Worm (Caenorhabditis elegans) whole organism, L3 larva: Measurements from ENCODE around the gene rig-6.

ENCODE experiments used
- R02D3.7 ChIP-seq: fragments of 150-350 bp; optimal IDR thresholded peaks from 2 replicates; lab custom pipeline; 2014; ENCODE audit warnings: missing biosample characterization, missing genetic modification characterization
- aly-2 ChIP-seq: fragments of 150-350 bp; optimal IDR thresholded peaks from 2 replicates; lab custom pipeline; 2014; ENCODE audit warnings: missing biosample characterization, missing genetic modification characterization
- ceh-16 ChIP-seq: sonication (generic microtip); optimal IDR thresholded peaks from 2 replicates; lab custom pipeline; 2017; ENCODE audit warnings: missing biosample characterization, missing genetic modification characterization
- ceh-28 ChIP-seq: fragments of 150-350 bp; optimal IDR thresholded peaks from 2 replicates; lab custom pipeline; 2014; ENCODE audit warnings: missing biosample characterization, missing genetic modification reagents, missing genetic modification characterization
- ceh-82 ChIP-seq: fragments of 150-350 bp; optimal IDR thresholded peaks from 2 replicates; lab custom pipeline; 2014; ENCODE audit warnings: missing biosample characterization, missing genetic modification characterization
- daf-12 ChIP-seq: fragments of 150-350 bp; optimal IDR thresholded peaks from 2 replicates; lab custom pipeline; 2014; ENCODE audit warnings: missing biosample characterization, missing genetic modification reagents, missing genetic modification characterization
- egl-27 ChIP-seq: sonication (generic microtip); optimal IDR thresholded peaks from 4 replicates; lab custom pipeline; 2017; ENCODE audit warnings: missing biosample characterization, missing genetic modification reagents, missing genetic modification characterization
- egl-5 ChIP-seq: fragments of 150-350 bp; optimal IDR thresholded peaks from 2 replicates; lab custom pipeline; 2017; ENCODE audit warnings: missing biosample characterization, missing genetic modification reagents, missing genetic modification characterization, inconsistent platforms
- elt-1 ChIP-seq: fragments of 150-350 bp; optimal IDR thresholded peaks from 2 replicates; lab custom pipeline; 2014; ENCODE audit warnings: missing biosample characterization, missing genetic modification characterization
- elt-2 ChIP-seq: sonication (generic microtip); optimal IDR thresholded peaks from 2 replicates; lab custom pipeline; 2016; ENCODE audit warnings: missing genetic modification reagents, mild to moderate bottlenecking, missing genetic modification characterization, missing compliant biosample characterization
- eor-1 ChIP-seq, 2 experiments: fragments of 150-350 bp; optimal IDR thresholded peaks; 2 replicates each; lab custom pipeline; 2014 to 2018; ENCODE audit warnings: missing biosample characterization in 2 of 2, missing genetic modification characterization in 2 of 2
- fkh-10 ChIP-seq: sonication (generic microtip); optimal IDR thresholded peaks from 2 replicates; lab custom pipeline; 2017; ENCODE audit warnings: missing biosample characterization, missing genetic modification reagents, missing genetic modification characterization
- fkh-2 ChIP-seq: fragments of 150-350 bp; optimal IDR thresholded peaks from 2 replicates; lab custom pipeline; 2014; ENCODE audit warnings: missing biosample characterization, missing genetic modification reagents, missing genetic modification characterization
- fos-1 ChIP-seq: fragments of 150-350 bp; optimal IDR thresholded peaks from 2 replicates; lab custom pipeline; 2014; ENCODE audit warnings: missing biosample characterization, missing genetic modification characterization
- hmg-11 ChIP-seq: sonication (generic microtip); optimal IDR thresholded peaks from 2 replicates; lab custom pipeline; 2016; ENCODE audit warnings: missing genetic modification characterization, missing compliant biosample characterization
- jun-1 ChIP-seq: fragments of 150-350 bp; optimal IDR thresholded peaks from 2 replicates; lab custom pipeline; 2014; ENCODE audit warnings: missing biosample characterization, missing genetic modification reagents, missing genetic modification characterization
- lin-15B ChIP-seq: fragments of 150-350 bp; optimal IDR thresholded peaks from 2 replicates; lab custom pipeline; 2014; ENCODE audit warnings: missing biosample characterization, missing genetic modification characterization
- mdl-1 ChIP-seq: fragments of 150-350 bp; optimal IDR thresholded peaks from 2 replicates; lab custom pipeline; 2014; ENCODE audit warnings: missing biosample characterization, missing genetic modification characterization
- mml-1 ChIP-seq: fragments of 150-350 bp; sonication (generic microtip); optimal IDR thresholded peaks from 3 replicates; lab custom pipeline; 2014; ENCODE audit warnings: missing biosample characterization, missing genetic modification characterization
- nfya-1 ChIP-seq: sonication (generic microtip); optimal IDR thresholded peaks from 2 replicates; lab custom pipeline; 2017; ENCODE audit warnings: missing genetic modification characterization, mild to moderate bottlenecking, missing compliant biosample characterization, antibody characterized with exemption, moderate library complexity; ENCODE audit not compliant: insufficient read depth
- nhr-11 ChIP-seq: fragments of 150-350 bp; optimal IDR thresholded peaks from 2 replicates; lab custom pipeline; 2014; ENCODE audit warnings: missing biosample characterization, missing genetic modification characterization
- nhr-12 ChIP-seq: fragments of 150-350 bp; optimal IDR thresholded peaks from 2 replicates; lab custom pipeline; 2014; ENCODE audit warnings: missing biosample characterization, missing genetic modification characterization
- nhr-23 ChIP-seq: fragments of 150-350 bp; optimal IDR thresholded peaks from 2 replicates; lab custom pipeline; 2014; ENCODE audit warnings: missing biosample characterization, missing genetic modification reagents, missing genetic modification characterization
- nhr-237 ChIP-seq: fragments of 150-350 bp; optimal IDR thresholded peaks from 2 replicates; lab custom pipeline; 2014; ENCODE audit warnings: missing biosample characterization, missing genetic modification characterization
- nhr-25 ChIP-seq: sonication (generic microtip); optimal IDR thresholded peaks from 2 replicates; lab custom pipeline; 2017; ENCODE audit warnings: missing biosample characterization, missing genetic modification characterization
- nhr-28 ChIP-seq: fragments of 150-350 bp; optimal IDR thresholded peaks from 2 replicates; lab custom pipeline; 2014; ENCODE audit warnings: missing biosample characterization, missing genetic modification characterization
- nhr-67 ChIP-seq: fragments of 150-350 bp; optimal IDR thresholded peaks from 2 replicates; lab custom pipeline; 2014; ENCODE audit warnings: missing biosample characterization, missing genetic modification characterization
- nhr-77 ChIP-seq: fragments of 150-350 bp; optimal IDR thresholded peaks from 2 replicates; lab custom pipeline; 2014; ENCODE audit warnings: missing biosample characterization, missing genetic modification characterization
- pha-4 ChIP-seq: fragments of 150-350 bp; optimal IDR thresholded peaks from 2 replicates; lab custom pipeline; 2014; ENCODE audit warnings: missing biosample characterization, missing genetic modification reagents, missing genetic modification characterization
- pqm-1 ChIP-seq: fragments of 150-350 bp; optimal IDR thresholded peaks from 2 replicates; lab custom pipeline; 2017; ENCODE audit warnings: missing biosample characterization, missing genetic modification characterization, inconsistent platforms
- snpc-4 ChIP-seq: fragments of 150-350 bp; optimal IDR thresholded peaks from 2 replicates; lab custom pipeline; 2014; ENCODE audit warnings: missing biosample characterization, missing genetic modification characterization
- unc-39 ChIP-seq: sonication (generic microtip); optimal IDR thresholded peaks from 4 replicates; lab custom pipeline; 2017; ENCODE audit warnings: missing biosample characterization, missing genetic modification characterization
- unc-62 ChIP-seq: fragments of 150-350 bp; sonication (generic microtip); optimal IDR thresholded peaks from 4 replicates; lab custom pipeline; 2014; ENCODE audit warnings: missing biosample characterization, missing genetic modification reagents, missing genetic modification characterization
- zag-1 ChIP-seq: fragments of 150-350 bp; optimal IDR thresholded peaks from 2 replicates; lab custom pipeline; 2014; ENCODE audit warnings: missing biosample characterization, missing genetic modification characterization

The rig-6 gene

DNA sequence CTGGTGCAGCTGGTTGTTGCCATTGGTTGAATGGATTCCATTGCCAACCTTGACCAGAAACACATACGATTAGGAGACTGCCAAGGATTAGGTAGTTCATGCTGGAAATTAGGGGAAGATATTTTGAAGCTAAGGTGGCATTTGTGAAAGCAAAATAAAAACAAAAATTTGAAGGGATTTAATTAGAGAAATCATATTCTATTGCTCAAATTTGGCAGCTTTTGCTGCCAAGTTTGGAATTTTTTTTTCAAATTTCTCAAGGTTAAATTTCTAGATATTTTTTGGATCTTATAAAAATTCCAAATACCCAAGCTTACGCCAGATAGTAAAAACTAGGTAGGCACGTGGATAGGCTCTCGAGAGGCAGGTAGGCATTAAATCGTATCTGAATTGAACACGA is 40.6 kb downstream of the rig-6 start, which contains the start of gene F26G1.5:
F26G1.5 (minus strand) TSS at position 101 of the 400 bp plus-strand sequence.
- TF ChIP-seq ceh-16 (tag; lab: Kevin White, UChicago) (no peak), snpc-4 (no peak), fos-1 (tag; lab: Kevin White, UChicago) (no peak), nhr-28 (tag; lab: Kevin White, UChicago) (no peak), nhr-67 (tag; lab: Kevin White, UChicago) (no peak), jun-1 (tag; lab: Kevin White, UChicago) (no peak), pqm-1 (no peak), daf-12 (no peak), nhr-25 (no peak), elt-2 (tag; lab: Kevin White, UChicago) (no peak), mdl-1 (tag; lab: Kevin White, UChicago) (no peak), pha-4 (tag; lab: Kevin White, UChicago) (no peak), nhr-11 (no peak), nhr-77 (tag; lab: Kevin White, UChicago) (no peak)

DNA sequence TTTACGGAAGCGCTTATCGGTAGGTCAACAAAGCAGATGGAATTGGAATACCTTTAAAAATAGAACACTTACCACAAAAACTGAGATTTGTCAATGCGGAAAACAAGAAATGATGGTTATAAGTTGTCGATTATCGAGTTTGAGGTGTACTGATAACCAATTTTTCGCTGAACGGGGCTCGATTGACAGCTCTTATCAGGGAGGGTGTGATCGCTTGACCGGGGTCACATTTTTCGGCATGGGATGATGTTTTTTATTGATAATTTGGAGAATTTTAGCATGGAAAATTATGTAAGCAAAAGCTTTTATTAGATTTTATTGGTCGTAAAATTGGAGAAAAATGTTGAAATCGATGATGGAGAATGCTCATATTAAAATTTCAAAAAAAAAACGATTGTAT is 42.0 kb downstream of the rig-6 start:
- peak; percentile 99 for TF ChIP-seq elt-2 (tag; lab: Kevin White, UChicago)
- TF ChIP-seq pqm-1 = peak; percentile 87
- no peak for TF ChIP-seq egl-27 (tag; lab: Kevin White, UChicago)
- TF ChIP-seq jun-1 (tag; lab: Kevin White, UChicago) = peak; percentile 24
- TF ChIP-seq pha-4 (tag; lab: Kevin White, UChicago) = peak; percentile 69
- no peak for TF ChIP-seq ceh-28 (tag; lab: Kevin White, UChicago)
- TF ChIP-seq, all 47 proteins: peak for 4

DNA sequence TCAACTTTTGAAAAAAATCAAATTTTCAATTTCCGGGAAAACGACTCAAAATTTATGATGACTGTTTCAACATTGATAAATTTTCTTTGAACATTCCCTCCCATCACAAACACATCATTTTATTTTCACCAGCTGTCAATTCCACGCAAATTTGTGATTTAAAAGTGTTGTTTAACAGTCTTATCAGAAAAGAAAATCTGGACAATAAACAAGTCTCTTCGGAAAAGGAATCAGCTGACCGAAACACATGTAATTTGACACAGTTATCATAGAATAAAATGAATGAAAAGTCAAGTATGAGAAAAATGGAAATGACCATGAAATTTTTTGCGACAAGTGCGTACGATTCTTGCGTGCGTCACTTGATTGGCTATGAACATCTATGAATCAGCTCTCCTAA is 42.8 kb downstream of the rig-6 start:
- TF ChIP-seq pha-4 (tag; lab: Kevin White, UChicago) = peak; percentile 46
- no peak for TF ChIP-seq mml-1
- no peak for TF ChIP-seq egl-5 (tag; lab: Kevin White, UChicago)
- TF ChIP-seq nhr-12 (tag; lab: Kevin White, UChicago) = no peak
- no peak for TF ChIP-seq nhr-28 (tag; lab: Kevin White, UChicago)
- peak; percentile 39 for TF ChIP-seq jun-1 (tag; lab: Kevin White, UChicago)
- TF ChIP-seq nhr-25 = peak; percentile 59
- TF ChIP-seq unc-39 (tag; lab: Kevin White, UChicago) = no peak
- no peak for TF ChIP-seq fkh-10 (GFP tag; lab: Kevin White, UChicago)
- peak; percentile 87 for TF ChIP-seq elt-2 (tag; lab: Kevin White, UChicago)
- TF ChIP-seq daf-12 = no peak
- peak; percentile 62 for TF ChIP-seq nhr-23 (tag; lab: Kevin White, UChicago)
- no peak for TF ChIP-seq eor-1 (tag; optimal IDR thresholded peaks at IDR 0.05; lab: Kevin White, UChicago)
- no peak for TF ChIP-seq nhr-67 (tag; lab: Kevin White, UChicago)
- no peak for TF ChIP-seq lin-15B (tag; lab: Kevin White, UChicago)
- no peak for TF ChIP-seq ceh-82 (tag; lab: Kevin White, UChicago)
- TF ChIP-seq ceh-16 (tag; lab: Kevin White, UChicago) = no peak
- TF ChIP-seq zag-1 = no peak
- TF ChIP-seq nhr-237 (tag; lab: Kevin White, UChicago) = no peak
- no peak for TF ChIP-seq hmg-11 (tag; lab: Kevin White, UChicago)
- no peak for TF ChIP-seq elt-1

DNA sequence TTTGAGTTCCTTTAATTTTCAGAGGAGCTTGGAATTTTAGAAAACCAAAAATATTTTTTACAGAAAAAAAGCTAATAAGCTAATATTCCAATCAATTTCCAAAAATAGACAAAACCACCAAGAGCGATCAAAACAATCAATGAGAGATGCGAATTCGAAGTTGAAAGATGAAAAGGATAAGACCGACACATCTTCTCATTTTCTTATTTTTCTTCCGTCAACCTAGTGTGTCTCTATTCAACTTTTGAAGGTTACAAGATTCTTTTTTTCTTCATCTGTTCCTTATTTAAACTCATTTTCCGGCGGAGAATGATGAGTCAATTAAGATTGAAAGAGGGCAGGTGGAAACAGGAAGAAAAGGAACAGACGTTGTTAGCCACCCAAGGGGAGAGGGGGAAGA is 44.3 kb downstream of the rig-6 start:
- TF ChIP-seq nfya-1 (tag; lab: Kevin White, UChicago) (no peak), R02D3.7 (tag; lab: Kevin White, UChicago) (no peak), mdl-1 (tag; lab: Kevin White, UChicago) (no peak), nhr-25 (peak; percentile 60), fkh-2 (tag; lab: Kevin White, UChicago) (no peak), unc-62 (GFP tag; lab: Kevin White, UChicago) (no peak), nhr-23 (tag; lab: Kevin White, UChicago) (peak; percentile 35), ceh-28 (tag; lab: Kevin White, UChicago) (peak; percentile 27), egl-27 (tag; lab: Kevin White, UChicago) (no peak), aly-2 (tag; lab: Kevin White, UChicago) (no peak)

DNA sequence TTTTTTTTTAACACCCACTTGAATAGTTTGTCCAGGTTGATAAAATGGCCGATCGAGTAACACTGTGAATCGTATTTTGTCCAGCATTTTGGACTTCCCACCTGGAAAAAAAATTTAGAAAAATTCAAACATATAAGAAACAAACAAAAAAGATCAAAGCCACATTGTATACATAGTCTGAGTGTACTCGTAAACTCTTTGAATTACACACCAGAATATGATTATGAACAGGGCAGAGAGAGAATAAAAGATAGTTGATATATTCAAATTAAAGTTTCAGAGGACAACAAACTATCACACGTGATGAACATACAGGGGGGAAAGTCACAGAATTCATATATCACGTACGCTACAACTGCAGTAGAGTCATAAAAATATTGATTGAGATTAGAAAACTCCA is 45.6 kb downstream of the rig-6 start, which contains the start of gene ttm-2:
ttm-2 (minus strand) TSS at position 101 of the 400 bp plus-strand sequence.
- TF ChIP-seq nhr-12 (tag; lab: Kevin White, UChicago) = no peak
- TF ChIP-seq, all 47 proteins: peak for 0
